Fruit fly (Drosophila melanogaster) whole organism, embryonic: ENCODE measurements around the gene Tlk.
A peak's percentile ranks its signal among the peaks of the same experiment; 100 is the strongest.

Source experiments
- Aef1 ChIP-seq: fragments of 200-800 bp; sonication (Bioruptor generic); IDR thresholded peaks from 3 replicates; pipeline ENCODE4 v1.3.6; 2022; ENCODE audit warnings: missing biosample characterization, missing genetic modification characterization
- Bteb2 ChIP-seq: fragments of 200-800 bp; sonication (Bioruptor generic); optimal IDR thresholded peaks from 2 replicates; lab custom pipeline; 2016; ENCODE audit warnings: missing biosample characterization, missing genetic modification characterization
- CG10209 ChIP-seq: fragments of 200-800 bp; sonication (Bioruptor generic); optimal IDR thresholded peaks from 3 replicates; lab custom pipeline; 2017; ENCODE audit warnings: missing biosample characterization, mild to moderate bottlenecking, missing genetic modification characterization, missing genetic modification reagents
- CG10654 ChIP-seq: fragments of 200-800 bp; sonication (Bioruptor generic); optimal IDR thresholded peaks from 2 replicates; lab custom pipeline; 2016; ENCODE audit warnings: missing biosample characterization, missing genetic modification characterization
- CG12659 ChIP-seq: fragments of 200-800 bp; sonication (Bioruptor generic); optimal IDR thresholded peaks from 3 replicates; lab custom pipeline; 2017; ENCODE audit warnings: mild to moderate bottlenecking, missing biosample characterization, missing genetic modification reagents, missing genetic modification characterization
- CG12769 ChIP-seq: fragments of 200-800 bp; sonication (Bioruptor generic); optimal IDR thresholded peaks from 2 replicates; lab custom pipeline; 2019; ENCODE audit warnings: missing biosample characterization, mild to moderate bottlenecking, missing genetic modification characterization, moderate library complexity
- CG14441 ChIP-seq: fragments of 200-800 bp; sonication (Bioruptor generic); IDR thresholded peaks from 2 replicates; pipeline ENCODE4 v1.3.6; 2022; ENCODE audit warnings: missing biosample characterization, missing genetic modification characterization
- CG15269 ChIP-seq: fragments of 200-800 bp; sonication (Bioruptor generic); optimal IDR thresholded peaks from 2 replicates; lab custom pipeline; 2018; ENCODE audit warnings: missing biosample characterization, mild to moderate bottlenecking, missing genetic modification characterization, moderate library complexity
- CG18764 ChIP-seq: fragments of 200-800 bp; sonication (Bioruptor generic); optimal IDR thresholded peaks from 3 replicates; lab custom pipeline; 2016; ENCODE audit warnings: missing biosample characterization, missing genetic modification characterization
- CG2678 ChIP-seq: fragments of 200-800 bp; sonication (Bioruptor generic); optimal IDR thresholded peaks from 3 replicates; lab custom pipeline; 2019; ENCODE audit warnings: missing biosample characterization, mild to moderate bottlenecking, missing genetic modification characterization, moderate library complexity
- CG30431 ChIP-seq: fragments of 200-800 bp; sonication (Bioruptor generic); optimal IDR thresholded peaks from 2 replicates; lab custom pipeline; 2017; ENCODE audit warnings: missing biosample characterization, missing genetic modification characterization
- CG31365 ChIP-seq: fragments of 200-800 bp; sonication (Bioruptor generic); optimal IDR thresholded peaks from 2 replicates; lab custom pipeline; 2018; ENCODE audit warnings: missing biosample characterization, mild to moderate bottlenecking, missing genetic modification characterization
- CG31388 ChIP-seq: fragments of 200-800 bp; sonication (Bioruptor generic); optimal IDR thresholded peaks from 2 replicates; lab custom pipeline; 2016; ENCODE audit warnings: missing biosample characterization, missing genetic modification characterization
- CG6654 ChIP-seq: fragments of 200-800 bp; sonication (Bioruptor generic); optimal IDR thresholded peaks from 2 replicates; lab custom pipeline; 2017; ENCODE audit warnings: missing biosample characterization, mild to moderate bottlenecking, missing genetic modification characterization
- CG9437 ChIP-seq: fragments of 200-800 bp; sonication (Bioruptor generic); optimal IDR thresholded peaks from 2 replicates; lab custom pipeline; 2018; ENCODE audit warnings: missing biosample characterization, mild to moderate bottlenecking, missing genetic modification characterization
- Camta ChIP-seq: fragments of 200-800 bp; sonication (Bioruptor generic); optimal IDR thresholded peaks from 2 replicates; lab custom pipeline; 2016; ENCODE audit warnings: missing biosample characterization, missing genetic modification characterization
- Chrac-16 ChIP-seq: fragments of 200-800 bp; sonication (Bioruptor generic); optimal IDR thresholded peaks from 3 replicates; lab custom pipeline; 2016; ENCODE audit warnings: missing biosample characterization, missing genetic modification characterization
- CoRest ChIP-seq: fragments of 200-800 bp; sonication (Bioruptor generic); optimal IDR thresholded peaks from 3 replicates; lab custom pipeline; 2018; ENCODE audit warnings: missing biosample characterization, mild to moderate bottlenecking, missing genetic modification characterization, moderate library complexity
- D19A ChIP-seq: fragments of 200-800 bp; optimal IDR thresholded peaks from 3 replicates; lab custom pipeline; 2019; ENCODE audit warnings: missing biosample characterization, mild to moderate bottlenecking, missing genetic modification characterization, moderate library complexity
- Dp ChIP-seq: fragments of 200-800 bp; sonication (Bioruptor generic); optimal IDR thresholded peaks from 2 replicates; lab custom pipeline; 2018; ENCODE audit warnings: missing biosample characterization, mild to moderate bottlenecking, missing genetic modification characterization, moderate library complexity
- E2f1 ChIP-seq: fragments of 200-800 bp; sonication (Bioruptor generic); IDR thresholded peaks from 2 replicates; pipeline ENCODE4 v1.3.6; 2022; ENCODE audit warnings: missing biosample characterization, missing genetic modification characterization
- ERR ChIP-seq: fragments of 200-800 bp; sonication (Bioruptor generic); optimal IDR thresholded peaks from 2 replicates; lab custom pipeline; 2016; ENCODE audit warnings: missing biosample characterization, missing genetic modification characterization
- Fer3 ChIP-seq: fragments of 200-800 bp; sonication (Bioruptor generic); optimal IDR thresholded peaks from 2 replicates; lab custom pipeline; 2018; ENCODE audit warnings: missing biosample characterization, mild to moderate bottlenecking, missing genetic modification characterization, moderate library complexity
- Hey ChIP-seq: fragments of 200-800 bp; sonication (Bioruptor generic); optimal IDR thresholded peaks from 3 replicates; lab custom pipeline; 2018; ENCODE audit warnings: missing biosample characterization, mild to moderate bottlenecking, missing genetic modification characterization
- MESR4 ChIP-seq: fragments of 200-800 bp; sonication (Bioruptor generic); optimal IDR thresholded peaks from 2 replicates; lab custom pipeline; 2018; ENCODE audit warnings: missing biosample characterization, mild to moderate bottlenecking, missing genetic modification characterization, moderate library complexity
- Med ChIP-seq: fragments of 200-800 bp; sonication (Bioruptor generic); peaks from one replicate; lab custom pipeline; 2016; ENCODE audit warnings: missing biosample characterization, missing genetic modification characterization, mild to moderate bottlenecking, inconsistent platforms, moderate library complexity
- NFAT ChIP-seq: fragments of 200-800 bp; sonication (Bioruptor generic); IDR thresholded peaks from 2 replicates; pipeline ENCODE4 v1.3.6; 2022; ENCODE audit warnings: missing biosample characterization, missing genetic modification characterization
- NK7.1 ChIP-seq: fragments of 200-800 bp; sonication (Bioruptor generic); optimal IDR thresholded peaks from 3 replicates; lab custom pipeline; 2016; ENCODE audit warnings: missing biosample characterization, missing genetic modification characterization
- NfI ChIP-seq: fragments of 200-800 bp; sonication (Bioruptor generic); optimal IDR thresholded peaks from 3 replicates; lab custom pipeline; 2018; ENCODE audit warnings: missing biosample characterization, mild to moderate bottlenecking, missing genetic modification characterization, moderate library complexity
- Oaz ChIP-seq: fragments of 200-800 bp; sonication (Bioruptor generic); IDR thresholded peaks from 2 replicates; pipeline ENCODE4 v1.3.6; 2022; ENCODE audit warnings: missing biosample characterization, missing genetic modification characterization
- Ptx1 ChIP-seq: fragments of 200-800 bp; sonication (Bioruptor generic); IDR thresholded peaks from 2 replicates; pipeline ENCODE4 v1.3.6; 2022; ENCODE audit warnings: missing biosample characterization, missing genetic modification characterization
- Sry-β ChIP-seq: fragments of 200-800 bp; sonication (Bioruptor generic); optimal IDR thresholded peaks from 2 replicates; lab custom pipeline; 2018; ENCODE audit warnings: missing biosample characterization, mild to moderate bottlenecking, missing genetic modification characterization, moderate library complexity
- Sry-δ ChIP-seq: fragments of 200-800 bp; sonication (Bioruptor generic); optimal IDR thresholded peaks from 2 replicates; lab custom pipeline; 2016; ENCODE audit warnings: missing biosample characterization, missing genetic modification characterization
- TFAM ChIP-seq: fragments of 200-800 bp; sonication (Bioruptor generic); optimal IDR thresholded peaks from 2 replicates; lab custom pipeline; 2017; ENCODE audit warnings: missing biosample characterization, missing genetic modification characterization, inconsistent platforms
- Xrp1 ChIP-seq: fragments of 200-800 bp; sonication (Bioruptor generic); IDR thresholded peaks from 2 replicates; pipeline ENCODE4 v1.3.6; 2022; ENCODE audit warnings: missing biosample characterization, missing genetic modification characterization
- abd-A ChIP-seq: fragments of 200-800 bp; sonication (Bioruptor generic); optimal IDR thresholded peaks from 3 replicates; lab custom pipeline; 2019; ENCODE audit warnings: missing biosample characterization, mild to moderate bottlenecking, missing genetic modification characterization, moderate library complexity
- dmrt99B ChIP-seq: fragments of 200-800 bp; sonication (Bioruptor generic); optimal IDR thresholded peaks from 2 replicates; lab custom pipeline; 2018; ENCODE audit warnings: missing biosample characterization, mild to moderate bottlenecking, missing genetic modification characterization, moderate library complexity
- dpn ChIP-seq, 2 experiments: fragments of 200-800 bp; sonication (Bioruptor generic); optimal IDR thresholded peaks; 3 replicates each; lab custom pipeline; 2016; ENCODE audit warnings: missing biosample characterization in 2 of 2, missing genetic modification characterization in 2 of 2
- fd102C ChIP-seq: fragments of 200-800 bp; sonication (Bioruptor generic); optimal IDR thresholded peaks from 2 replicates; lab custom pipeline; 2018; ENCODE audit warnings: missing biosample characterization, mild to moderate bottlenecking, missing genetic modification characterization, moderate library complexity
- gcm2 ChIP-seq: fragments of 200-800 bp; sonication (Bioruptor generic); optimal IDR thresholded peaks from 2 replicates; lab custom pipeline; 2016; ENCODE audit warnings: missing biosample characterization, missing genetic modification characterization
- gfzf ChIP-seq: fragments of 200-800 bp; sonication (Bioruptor generic); optimal IDR thresholded peaks from 2 replicates; lab custom pipeline; 2016; ENCODE audit warnings: missing biosample characterization, mild to moderate bottlenecking, missing genetic modification characterization, moderate library complexity
- jing ChIP-seq: fragments of 200-800 bp; sonication (Bioruptor generic); optimal IDR thresholded peaks from 2 replicates; lab custom pipeline; 2018; ENCODE audit warnings: missing biosample characterization, mild to moderate bottlenecking, missing genetic modification characterization
- ken ChIP-seq: fragments of 200-800 bp; sonication (Bioruptor generic); IDR thresholded peaks from 3 replicates; pipeline ENCODE4 v1.3.6; 2022; ENCODE audit warnings: missing biosample characterization, missing genetic modification characterization
- lmd ChIP-seq: fragments of 200-800 bp; sonication (Bioruptor generic); IDR thresholded peaks from 2 replicates; pipeline ENCODE4 v1.3.6; 2022; ENCODE audit warnings: missing biosample characterization, missing genetic modification characterization
- mld ChIP-seq: fragments of 200-800 bp; sonication (Bioruptor generic); IDR thresholded peaks from 3 replicates; pipeline ENCODE4 v1.3.6; 2022; ENCODE audit warnings: missing biosample characterization, missing genetic modification characterization; ENCODE audit not compliant: partially characterized antibody
- nau ChIP-seq: fragments of 200-800 bp; sonication (Bioruptor generic); optimal IDR thresholded peaks from 3 replicates; lab custom pipeline; 2017; ENCODE audit warnings: missing biosample characterization, mild to moderate bottlenecking, missing genetic modification characterization, missing genetic modification reagents
- nmo ChIP-seq: fragments of 200-800 bp; sonication (Bioruptor generic); optimal IDR thresholded peaks from 2 replicates; lab custom pipeline; 2018; ENCODE audit warnings: missing biosample characterization, mild to moderate bottlenecking, missing genetic modification characterization, moderate library complexity
- org-1 ChIP-seq: fragments of 200-800 bp; sonication (Bioruptor generic); optimal IDR thresholded peaks from 2 replicates; lab custom pipeline; 2017; ENCODE audit warnings: missing biosample characterization, missing genetic modification characterization
- row ChIP-seq: fragments of 200-800 bp; sonication (Bioruptor generic); IDR thresholded peaks from 3 replicates; pipeline ENCODE4 v1.3.6; 2022; ENCODE audit warnings: missing biosample characterization, missing genetic modification characterization
- sim ChIP-seq: fragments of 200-800 bp; sonication (Bioruptor generic); IDR thresholded peaks from 2 replicates; pipeline ENCODE4 v1.3.6; 2022; ENCODE audit warnings: missing biosample characterization, missing genetic modification characterization
- sisA ChIP-seq: fragments of 200-800 bp; sonication (Bioruptor generic); IDR thresholded peaks from 2 replicates; pipeline ENCODE4 v1.3.6; 2022; ENCODE audit warnings: missing biosample characterization, missing genetic modification characterization
- sob ChIP-seq: fragments of 200-800 bp; sonication (Bioruptor generic); IDR thresholded peaks from 2 replicates; pipeline ENCODE4 v1.3.6; 2022; ENCODE audit warnings: missing biosample characterization, missing genetic modification characterization

The Tlk gene

dm6 chrX:3745264-3745564, 25.4 kb downstream of the Tlk start (continued):
- TF ChIP-seq CG10654 (GFP tag; lab: Kevin White, UChicago) (peak; percentile 7), sim (GFP tag; lab: Robert Waterston, UW) (no peak), ERR (GFP tag; lab: Kevin White, UChicago) (no peak), Aef1 (no peak), Med (peak; percentile 77), Sry-δ (GFP tag; lab: Kevin White, UChicago) (no peak), Sry-β (GFP tag; lab: Kevin White, UChicago) (no peak), Chrac-16 (GFP tag; lab: Kevin White, UChicago) (no peak), abd-A (tag; lab: Kevin White, UChicago) (no peak), CG30431 (GFP tag; lab: Kevin White, UChicago) (no peak), Fer3 (tag; lab: Kevin White, UChicago) (peak; percentile 3), row (GFP tag; lab: Robert Waterston, UW) (peak; percentile 63), jing (no peak), NFAT (GFP tag; lab: Robert Waterston, UW) (no peak), MESR4 (GFP tag; lab: Kevin White, UChicago) (no peak), gcm2 (GFP tag; lab: Kevin White, UChicago) (no peak), CG12659 (GFP tag; lab: Kevin White, UChicago) (peak; percentile 29), fd102C (GFP tag; lab: Kevin White, UChicago) (no peak), CG6654 (no peak), lmd (peak; percentile 43), D19A (tag; lab: Kevin White, UChicago) (peak; percentile 76), CG12769 (peak; percentile 62), Oaz (GFP tag; lab: Robert Waterston, UW) (no peak), CoRest (peak; percentile 38), Hey (tag; lab: Kevin White, UChicago) (peak; percentile 67), Ptx1 (GFP tag; lab: Robert Waterston, UW) (peak; percentile 49; the same call in 1 of the 2 replicates), nmo (GFP tag; lab: Kevin White, UChicago) (peak; percentile 54), CG10209 (GFP tag; lab: Kevin White, UChicago) (peak; percentile 25), CG14441 (GFP tag; lab: Robert Waterston, UW) (0 out of 2 replicates have a peak, but pooled peaks have one; percentile 24), E2f1 (GFP tag; lab: Robert Waterston, UW) (peak; percentile 43; the same call in 1 of the 2 replicates), sob (GFP tag; lab: Robert Waterston, UW) (0 out of 2 replicates have a peak, but pooled peaks have one; percentile 21), ken (GFP tag; lab: Robert Waterston, UW) (no peak), gfzf (GFP tag; lab: Kevin White, UChicago) (no peak), Camta (GFP tag; lab: Kevin White, UChicago) (peak; percentile 33), CG18764 (no peak), TFAM (no peak), sisA (no peak), Bteb2 (peak; percentile 21), dpn (GFP tag; optimal IDR thresholded peaks at IDR 0.05; lab: Kevin White, UChicago) (peak; percentile 14 to 34), CG2678 (tag; lab: Kevin White, UChicago) (peak; percentile 68), CG31388 (GFP tag; lab: Kevin White, UChicago) (no peak), CG9437 (no peak), Xrp1 (GFP tag; lab: Robert Waterston, UW) (0 out of 2 replicates have a peak, but pooled peaks have one; percentile 6), mld (GFP tag; lab: Robert Waterston, UW) (no peak), nau (no peak), dmrt99B (tag; lab: Kevin White, UChicago) (peak; percentile 75), NfI (GFP tag; lab: Kevin White, UChicago) (peak; percentile 16), Dp (GFP tag; lab: Kevin White, UChicago) (no peak), org-1 (GFP tag; lab: Kevin White, UChicago) (peak; percentile 35), CG15269 (tag; lab: Kevin White, UChicago) (peak; percentile 52), CG31365 (tag; lab: Kevin White, UChicago) (no peak), NK7.1 (no peak)
